Fruit fly (Drosophila melanogaster) whole organism, embryonic: ENCODE measurements around the gene GstT4.

ENCODE experiments used
- ATbp ChIP-seq: fragments of 200-800 bp; sonication (Bioruptor generic); optimal IDR thresholded peaks from 2 replicates; lab custom pipeline; 2017; ENCODE audit warnings: missing biosample characterization, mild to moderate bottlenecking, missing genetic modification characterization, missing genetic modification reagents
- Asciz ChIP-seq: fragments of 200-800 bp; sonication (Bioruptor generic); optimal IDR thresholded peaks from 2 replicates; lab custom pipeline; 2017; ENCODE audit warnings: missing biosample characterization, mild to moderate bottlenecking, missing genetic modification characterization, missing genetic modification reagents
- Awh ChIP-seq: fragments of 200-800 bp; sonication (Bioruptor generic); IDR thresholded peaks from 2 replicates; pipeline ENCODE4, ENCODE4 v1.3.6; 2022; ENCODE audit warnings: missing biosample characterization, missing genetic modification characterization
- CG1024 ChIP-seq: fragments of 200-800 bp; sonication (Bioruptor generic); IDR thresholded peaks from 2 replicates; pipeline ENCODE4 v1.3.6; 2022; ENCODE audit warnings: missing biosample characterization, missing genetic modification characterization
- CG10267 ChIP-seq: fragments of 200-800 bp; sonication (Bioruptor generic); optimal IDR thresholded peaks from 2 replicates; lab custom pipeline; 2018; ENCODE audit warnings: missing biosample characterization, mild to moderate bottlenecking, missing genetic modification characterization, moderate library complexity
- CG14860 ChIP-seq: fragments of 200-800 bp; sonication (Bioruptor generic); IDR thresholded peaks from 3 replicates; pipeline ENCODE4 v1.3.6; 2022; ENCODE audit warnings: missing biosample characterization, missing genetic modification characterization; ENCODE audit not compliant: partially characterized antibody
- CG15696 ChIP-seq: fragments of 200-800 bp; sonication (Bioruptor generic); optimal IDR thresholded peaks from 2 replicates; lab custom pipeline; 2019; ENCODE audit warnings: missing biosample characterization, mild to moderate bottlenecking, missing genetic modification characterization, moderate library complexity
- CG18599 ChIP-seq: fragments of 200-800 bp; sonication (Bioruptor generic); optimal IDR thresholded peaks from 3 replicates; lab custom pipeline; 2017; ENCODE audit warnings: missing biosample characterization, missing genetic modification characterization, mild to moderate bottlenecking, moderate library complexity, missing genetic modification reagents
- CG2199 ChIP-seq: fragments of 200-800 bp; sonication (Bioruptor generic); IDR thresholded peaks from 3 replicates; pipeline ENCODE4 v1.3.6; 2022; ENCODE audit warnings: missing biosample characterization, missing genetic modification characterization
- CG32772 ChIP-seq: fragments of 200-800 bp; sonication (Bioruptor generic); IDR thresholded peaks from 2 replicates; pipeline ENCODE4 v1.3.6; 2022; ENCODE audit warnings: missing biosample characterization, missing genetic modification characterization
- CG33557 ChIP-seq: fragments of 200-800 bp; sonication (Bioruptor generic); optimal IDR thresholded peaks from 2 replicates; lab custom pipeline; 2019; ENCODE audit warnings: missing biosample characterization, mild to moderate bottlenecking, missing genetic modification characterization, moderate library complexity
- CG7963 ChIP-seq: fragments of 200-800 bp; sonication (Bioruptor generic); IDR thresholded peaks from 3 replicates; pipeline ENCODE4 v1.3.6; 2022; ENCODE audit warnings: missing biosample characterization, missing genetic modification characterization; ENCODE audit not compliant: partially characterized antibody
- CG8944 ChIP-seq: fragments of 200-800 bp; sonication (Bioruptor generic); optimal IDR thresholded peaks from 3 replicates; lab custom pipeline; 2016; ENCODE audit warnings: missing biosample characterization, missing genetic modification characterization
- CG9817 ChIP-seq: fragments of 200-800 bp; sonication (Bioruptor generic); optimal IDR thresholded peaks from 2 replicates; lab custom pipeline; 2018; ENCODE audit warnings: missing biosample characterization, mild to moderate bottlenecking, missing genetic modification characterization, moderate library complexity
- CHES-1-like ChIP-seq: fragments of 200-800 bp; sonication (Bioruptor generic); optimal IDR thresholded peaks from 2 replicates; lab custom pipeline; 2016; ENCODE audit warnings: missing biosample characterization, missing genetic modification characterization
- Chrac-16 ChIP-seq: fragments of 200-800 bp; sonication (Bioruptor generic); optimal IDR thresholded peaks from 3 replicates; lab custom pipeline; 2016; ENCODE audit warnings: missing biosample characterization, missing genetic modification characterization
- Deaf1 ChIP-seq: fragments of 200-800 bp; optimal IDR thresholded peaks from 3 replicates; lab custom pipeline; 2019; ENCODE audit warnings: missing biosample characterization, mild to moderate bottlenecking, missing genetic modification characterization, moderate library complexity
- Drgx ChIP-seq: fragments of 200-800 bp; sonication (Bioruptor generic); IDR thresholded peaks from 2 replicates; pipeline ENCODE4 v1.3.6; 2022; ENCODE audit warnings: missing biosample characterization, missing genetic modification characterization
- Ets97D ChIP-seq: fragments of 200-800 bp; sonication (Bioruptor generic); optimal IDR thresholded peaks from 3 replicates; lab custom pipeline; 2016; ENCODE audit warnings: missing biosample characterization, missing genetic modification characterization
- Gug ChIP-seq: fragments of 200-800 bp; sonication (Bioruptor generic); IDR thresholded peaks from 4 replicates; pipeline ENCODE4 v1.3.6; 2022; ENCODE audit warnings: missing biosample characterization, missing genetic modification characterization
- Hey ChIP-seq: fragments of 200-800 bp; sonication (Bioruptor generic); optimal IDR thresholded peaks from 3 replicates; lab custom pipeline; 2018; ENCODE audit warnings: missing biosample characterization, mild to moderate bottlenecking, missing genetic modification characterization
- Hr78 ChIP-seq, 2 experiments: fragments of 200-800 bp in 1 of 2; fragments of >200 bp in 1 of 2; sonication (Bioruptor generic) in 1 of 2; optimal IDR thresholded peaks; 2 replicates each; lab custom pipeline; 2017 to 2019; ENCODE audit warnings: missing biosample characterization in 2 of 2, missing genetic modification characterization in 2 of 2, mild to moderate bottlenecking in 1 of 2, moderate library complexity in 1 of 2
- Opbp ChIP-seq: fragments of 200-800 bp; sonication (Bioruptor generic); IDR thresholded peaks from 3 replicates; pipeline ENCODE4 v1.3.6; 2022; ENCODE audit warnings: missing biosample characterization, missing genetic modification characterization; ENCODE audit not compliant: partially characterized antibody
- Sox102F ChIP-seq: fragments of 200-800 bp; sonication (Bioruptor generic); optimal IDR thresholded peaks from 2 replicates; lab custom pipeline; 2018; ENCODE audit warnings: missing biosample characterization, mild to moderate bottlenecking, missing genetic modification characterization, moderate library complexity
- btn ChIP-seq: fragments of 200-800 bp; sonication (Bioruptor generic); optimal IDR thresholded peaks from 2 replicates; lab custom pipeline; 2016; ENCODE audit warnings: missing biosample characterization, missing genetic modification characterization
- ci ChIP-seq: fragments of 200-800 bp; sonication (Bioruptor generic); IDR thresholded peaks from 3 replicates; pipeline ENCODE4 v1.3.6; 2022; ENCODE audit warnings: missing biosample characterization, missing genetic modification characterization
- dm ChIP-seq: fragments of 200-800 bp; sonication (Bioruptor generic); optimal IDR thresholded peaks from 3 replicates; lab custom pipeline; 2016; ENCODE audit warnings: missing biosample characterization, missing genetic modification characterization
- dpn ChIP-seq, 2 experiments: fragments of 200-800 bp; sonication (Bioruptor generic); optimal IDR thresholded peaks; 3 replicates each; lab custom pipeline; 2016; ENCODE audit warnings: missing biosample characterization in 2 of 2, missing genetic modification characterization in 2 of 2
- ems ChIP-seq: fragments of 200-800 bp; sonication (Bioruptor generic); optimal IDR thresholded peaks from 3 replicates; lab custom pipeline; 2016; ENCODE audit warnings: missing biosample characterization, missing genetic modification characterization
- eyg ChIP-seq: fragments of 200-800 bp; sonication (Bioruptor generic); optimal IDR thresholded peaks from 3 replicates; lab custom pipeline; 2016; ENCODE audit warnings: missing biosample characterization, missing genetic modification characterization
- fru ChIP-seq: fragments of >200 bp; optimal IDR thresholded peaks from 2 replicates; lab custom pipeline; 2017
- fu2 ChIP-seq: fragments of 200-800 bp; sonication (Bioruptor generic); optimal IDR thresholded peaks from 2 replicates; lab custom pipeline; 2016; ENCODE audit warnings: missing biosample characterization, missing genetic modification characterization
- grn ChIP-seq: fragments of 200-800 bp; sonication (Bioruptor generic); optimal IDR thresholded peaks from 3 replicates; lab custom pipeline; 2017; ENCODE audit warnings: missing biosample characterization, missing genetic modification characterization
- ham ChIP-seq: fragments of 200-800 bp; sonication (Bioruptor generic); IDR thresholded peaks from 2 replicates; pipeline ENCODE4 v1.3.6; 2022; ENCODE audit warnings: missing biosample characterization, missing genetic modification characterization
- insv ChIP-seq, 2 experiments: fragments of 200-800 bp; sonication (Bioruptor generic); optimal IDR thresholded peaks; 3 replicates each; lab custom pipeline; 2016 to 2018; ENCODE audit warnings: missing biosample characterization in 2 of 2, missing genetic modification characterization in 2 of 2
- kay ChIP-seq: fragments of 200-800 bp; sonication (Bioruptor generic); optimal IDR thresholded peaks from 2 replicates; lab custom pipeline; 2016; ENCODE audit warnings: missing biosample characterization, missing genetic modification characterization
- nmo ChIP-seq: fragments of 200-800 bp; sonication (Bioruptor generic); optimal IDR thresholded peaks from 2 replicates; lab custom pipeline; 2018; ENCODE audit warnings: missing biosample characterization, mild to moderate bottlenecking, missing genetic modification characterization, moderate library complexity
- org-1 ChIP-seq: fragments of 200-800 bp; sonication (Bioruptor generic); optimal IDR thresholded peaks from 2 replicates; lab custom pipeline; 2017; ENCODE audit warnings: missing biosample characterization, missing genetic modification characterization
- pnt ChIP-seq: fragments of 200-800 bp; sonication (Bioruptor generic); optimal IDR thresholded peaks from 3 replicates; lab custom pipeline; 2016; ENCODE audit warnings: missing biosample characterization, missing genetic modification characterization
- rib ChIP-seq: fragments of 200-800 bp; sonication (Bioruptor generic); IDR thresholded peaks from 2 replicates; pipeline ENCODE4 v1.3.6; 2022; ENCODE audit warnings: missing biosample characterization, missing genetic modification characterization
- sc ChIP-seq, 3 experiments: fragments of >200 bp in 2 of 3; fragments of 200-800 bp in 1 of 3; sonication (Bioruptor generic) in 1 of 3; optimal IDR thresholded peaks; 2 replicates in 2 of 3; 3 replicates in 1 of 3; lab custom pipeline; 2017; ENCODE audit warnings: mild to moderate bottlenecking in 1 of 3, missing biosample characterization in 1 of 3, missing genetic modification characterization in 1 of 3, missing genetic modification reagents in 1 of 3
- sens ChIP-seq: fragments of 200-800 bp; sonication (Bioruptor generic); peaks from one replicate; lab custom pipeline; 2016; ENCODE audit warnings: missing biosample characterization, missing genetic modification characterization
- tin ChIP-seq: fragments of 200-800 bp; sonication (Bioruptor generic); optimal IDR thresholded peaks from 3 replicates; lab custom pipeline; 2016; ENCODE audit warnings: missing biosample characterization, missing genetic modification characterization
- tll ChIP-seq, 2 experiments: fragments of 200-800 bp in 1 of 2; fragments of >200 bp in 1 of 2; sonication (Bioruptor generic) in 1 of 2; optimal IDR thresholded peaks; 2 replicates each; lab custom pipeline; 2017 to 2019; ENCODE audit warnings: missing biosample characterization in 2 of 2, missing genetic modification characterization in 2 of 2, mild to moderate bottlenecking in 1 of 2, moderate library complexity in 1 of 2
- tna ChIP-seq: fragments of 200-800 bp; sonication (Bioruptor generic); IDR thresholded peaks from 2 replicates; pipeline ENCODE4 v1.3.6; 2022; ENCODE audit warnings: missing biosample characterization, missing genetic modification characterization; ENCODE audit not compliant: partially characterized antibody
- toy ChIP-seq: fragments of 200-800 bp; sonication (Bioruptor generic); IDR thresholded peaks from 2 replicates; pipeline ENCODE4 v1.3.6; 2022; ENCODE audit warnings: missing biosample characterization, missing genetic modification characterization
- tup ChIP-seq: fragments of 200-800 bp; sonication (Bioruptor generic); optimal IDR thresholded peaks from 2 replicates; lab custom pipeline; 2016; ENCODE audit warnings: missing biosample characterization, mild to moderate bottlenecking, missing genetic modification characterization, moderate library complexity
- unpg ChIP-seq: fragments of 200-800 bp; sonication (Bioruptor generic); optimal IDR thresholded peaks from 3 replicates; lab custom pipeline; 2018; ENCODE audit warnings: missing biosample characterization, mild to moderate bottlenecking, missing genetic modification characterization, moderate library complexity

Gene GstT4

DNA sequence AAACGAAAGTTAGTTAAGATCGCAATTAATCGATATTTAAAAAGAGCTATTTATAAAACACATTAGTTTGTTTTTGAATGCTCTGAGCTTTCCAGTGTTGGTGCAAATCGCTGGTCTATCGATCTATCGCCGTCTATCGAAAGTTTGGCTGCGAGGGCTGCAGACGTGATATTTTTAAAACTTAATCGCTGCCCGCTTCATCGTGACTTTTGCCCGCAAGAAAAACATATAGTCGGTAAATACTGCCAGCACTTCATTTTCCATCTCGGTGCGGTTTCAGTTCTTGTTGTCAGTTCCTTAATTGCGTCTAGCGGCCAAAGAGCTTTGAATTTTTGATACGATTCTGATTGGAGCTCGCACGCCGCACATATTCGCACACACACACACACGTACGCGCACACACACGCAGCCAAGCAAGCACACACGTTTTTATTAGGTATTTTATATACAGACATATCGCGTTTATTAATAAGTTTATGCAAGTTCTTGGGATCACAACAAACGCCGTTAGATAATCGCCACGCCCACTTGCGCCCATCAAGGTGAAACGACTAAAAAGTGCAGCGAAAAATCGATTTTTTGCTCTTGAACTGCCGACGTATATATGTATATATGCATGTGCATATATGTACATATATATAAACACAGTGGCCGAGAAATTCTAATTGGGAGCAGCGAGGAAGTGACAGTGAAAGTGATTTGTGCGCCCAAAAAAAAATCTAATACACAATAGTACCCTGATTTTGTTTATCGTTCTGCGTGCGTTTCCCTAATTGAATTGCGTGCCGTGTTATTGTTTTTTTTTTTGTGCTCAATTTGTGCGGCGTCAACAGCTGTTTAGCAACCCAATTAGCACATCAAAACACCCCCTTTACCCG, 33.5 kb upstream of the GstT4 start (continued):
- TF ChIP-seq Sox102F (GFP tag; lab: Kevin White, UChicago) = no peak
- TF ChIP-seq CG9817 (tag; lab: Kevin White, UChicago) = no peak
- no peak for TF ChIP-seq fru
- no peak for TF ChIP-seq ems
- peak; percentile 5 for TF ChIP-seq Asciz (GFP tag; lab: Kevin White, UChicago)
- no peak for TF ChIP-seq sc (optimal IDR thresholded peaks at IDR 0.05; lab: Kevin White, UChicago)
- no peak for TF ChIP-seq sc (GFP tag; optimal IDR thresholded peaks at IDR 0.05; lab: Kevin White, UChicago)
- no peak for TF ChIP-seq fu2
- peak; percentile 60; the same call in 2 of the 3 replicates for TF ChIP-seq Opbp (GFP tag; lab: Robert Waterston, UW)
- TF ChIP-seq btn = no peak
- no peak for TF ChIP-seq eyg
- peak; percentile 44 for TF ChIP-seq CHES-1-like (GFP tag; lab: Kevin White, UChicago)
- no peak for TF ChIP-seq rib (GFP tag; lab: Robert Waterston, UW)
- no peak for TF ChIP-seq Awh (GFP tag; lab: Robert Waterston, UW)
- no peak for TF ChIP-seq CG15696 (tag; lab: Kevin White, UChicago)
- peak in 1 of 2 experiments; percentile 61 for TF ChIP-seq insv (GFP tag; optimal IDR thresholded peaks at IDR 0.05; lab: Kevin White, UChicago)
- peak; percentile 4 for TF ChIP-seq unpg
- TF ChIP-seq CG32772 (GFP tag; lab: Robert Waterston, UW) = no peak
- TF ChIP-seq Chrac-16 (GFP tag; lab: Kevin White, UChicago) = no peak
- TF ChIP-seq kay (GFP tag; lab: Kevin White, UChicago) = no peak
- no peak for TF ChIP-seq CG8944 (GFP tag; lab: Kevin White, UChicago)
- peak; percentile 33 for TF ChIP-seq dm (GFP tag; lab: Kevin White, UChicago)
- TF ChIP-seq CG18599 (GFP tag; lab: Kevin White, UChicago) = no peak
- no peak for TF ChIP-seq org-1
- TF ChIP-seq Gug (GFP tag; lab: Robert Waterston, UW) = peak; percentile 10; the same call in 1 of the 4 replicates
- peak; percentile 75 for TF ChIP-seq tna
- no peak for TF ChIP-seq pnt
- peak; percentile 76 for TF ChIP-seq sens
- peak; percentile 18 for TF ChIP-seq tin (GFP tag; lab: Kevin White, UChicago)
- TF ChIP-seq CG7963 (GFP tag; lab: Robert Waterston, UW) = 0 out of 3 replicates have a peak, but pooled peaks have one; percentile 42
- TF ChIP-seq grn = no peak
- TF ChIP-seq Ets97D (GFP tag; lab: Kevin White, UChicago) = peak; percentile 3
- no peak for TF ChIP-seq ATbp (GFP tag; lab: Kevin White, UChicago)
- TF ChIP-seq Drgx (GFP tag; lab: Robert Waterston, UW) = no peak
- TF ChIP-seq nmo = peak; percentile 15
- TF ChIP-seq CG1024 = no peak
- no peak for TF ChIP-seq Hr78 (GFP tag; optimal IDR thresholded peaks at IDR 0.05; lab: Kevin White, UChicago)
- TF ChIP-seq ham = no peak
- TF ChIP-seq CG14860 (GFP tag; lab: Robert Waterston, UW) = peak; percentile 55
- TF ChIP-seq dpn (GFP tag; optimal IDR thresholded peaks at IDR 0.05; lab: Kevin White, UChicago) = no peak
- no peak for TF ChIP-seq tll (GFP tag; optimal IDR thresholded peaks at IDR 0.05; lab: Kevin White, UChicago)
- no peak for TF ChIP-seq Deaf1
- TF ChIP-seq CG33557 = no peak
- peak; percentile 21; the same call in 1 of the 3 replicates for TF ChIP-seq ci
- no peak for TF ChIP-seq Hey (tag; lab: Kevin White, UChicago)
- no peak for TF ChIP-seq tup
- TF ChIP-seq CG10267 = no peak
- TF ChIP-seq toy (GFP tag; lab: Robert Waterston, UW) = no peak
- TF ChIP-seq CG2199 = no peak
